Fruit fly (Drosophila melanogaster) whole organism, embryonic: ENCODE measurements around the gene Drsl1.

ENCODE experiments used
- CG10321 ChIP-seq: fragments of 200-800 bp; sonication (Bioruptor generic); IDR thresholded peaks from 2 replicates; pipeline ENCODE4 v1.3.6; 2022; ENCODE audit warnings: missing biosample characterization, missing genetic modification characterization
- CG10654 ChIP-seq: fragments of 200-800 bp; sonication (Bioruptor generic); optimal IDR thresholded peaks from 2 replicates; lab custom pipeline; 2016; ENCODE audit warnings: missing biosample characterization, missing genetic modification characterization
- CG11085 ChIP-seq: fragments of 200-800 bp; sonication (Bioruptor generic); IDR thresholded peaks from 2 replicates; pipeline ENCODE4 v1.3.6; 2022; ENCODE audit warnings: missing biosample characterization, missing genetic modification characterization
- CG11093 ChIP-seq: fragments of 200-800 bp; sonication (Bioruptor generic); IDR thresholded peaks from 3 replicates; pipeline ENCODE4 v1.3.6; 2022; ENCODE audit warnings: missing biosample characterization, missing genetic modification characterization
- CG11247 ChIP-seq: fragments of 200-800 bp; sonication (Bioruptor generic); IDR thresholded peaks from 2 replicates; pipeline ENCODE4 v1.3.6; 2022; ENCODE audit warnings: missing biosample characterization, missing genetic modification characterization
- CG12104 ChIP-seq: fragments of 200-800 bp; sonication (Bioruptor generic); optimal IDR thresholded peaks from 3 replicates; lab custom pipeline; 2016; ENCODE audit warnings: missing biosample characterization, missing genetic modification characterization
- CG12219 ChIP-seq: fragments of 200-800 bp; sonication (Bioruptor generic); optimal IDR thresholded peaks from 3 replicates; lab custom pipeline; 2018; ENCODE audit warnings: missing biosample characterization, mild to moderate bottlenecking, missing genetic modification characterization
- CG15073 ChIP-seq: fragments of 200-800 bp; sonication (Bioruptor generic); optimal IDR thresholded peaks from 2 replicates; lab custom pipeline; 2016; ENCODE audit warnings: missing biosample characterization, missing genetic modification characterization
- CG15601 ChIP-seq: fragments of 200-800 bp; sonication (Bioruptor generic); optimal IDR thresholded peaks from 3 replicates; lab custom pipeline; 2019; ENCODE audit warnings: missing biosample characterization, mild to moderate bottlenecking, missing genetic modification characterization, moderate library complexity
- CG16815 ChIP-seq: fragments of 200-800 bp; sonication (Bioruptor generic); optimal IDR thresholded peaks from 3 replicates; lab custom pipeline; 2017; ENCODE audit warnings: missing biosample characterization, mild to moderate bottlenecking, missing genetic modification characterization
- CG17385 ChIP-seq: fragments of 200-800 bp; sonication (Bioruptor generic); optimal IDR thresholded peaks from 3 replicates; lab custom pipeline; 2018; ENCODE audit warnings: missing biosample characterization, mild to moderate bottlenecking, missing genetic modification characterization
- CG30431 ChIP-seq: fragments of 200-800 bp; sonication (Bioruptor generic); optimal IDR thresholded peaks from 2 replicates; lab custom pipeline; 2017; ENCODE audit warnings: missing biosample characterization, missing genetic modification characterization
- CG31224 ChIP-seq: fragments of 200-800 bp; sonication (Bioruptor generic); IDR thresholded peaks from 2 replicates; pipeline ENCODE4 v1.3.6; 2022; ENCODE audit warnings: missing biosample characterization, missing genetic modification characterization
- CG3163 ChIP-seq: fragments of 200-800 bp; sonication (Bioruptor generic); optimal IDR thresholded peaks from 3 replicates; lab custom pipeline; 2016; ENCODE audit warnings: missing biosample characterization, missing genetic modification characterization
- CG34224 ChIP-seq: fragments of 200-800 bp; sonication (Bioruptor generic); IDR thresholded peaks from 3 replicates; pipeline ENCODE4 v1.3.6; 2022; ENCODE audit warnings: missing biosample characterization, missing genetic modification characterization; ENCODE audit not compliant: partially characterized antibody
- CG34422 ChIP-seq: fragments of 200-800 bp; sonication (Bioruptor generic); IDR thresholded peaks from 3 replicates; pipeline ENCODE4 v1.3.6; 2022; ENCODE audit warnings: missing biosample characterization, missing genetic modification characterization
- CG43689 ChIP-seq: fragments of 200-800 bp; sonication (Bioruptor generic); IDR thresholded peaks from 2 replicates; pipeline ENCODE4 v1.3.6; 2022; ENCODE audit warnings: missing biosample characterization, missing genetic modification characterization
- CG6683 ChIP-seq: fragments of 200-800 bp; sonication (Bioruptor generic); optimal IDR thresholded peaks from 2 replicates; lab custom pipeline; 2017; ENCODE audit warnings: missing biosample characterization, mild to moderate bottlenecking, missing genetic modification characterization, missing genetic modification reagents
- CG6791 ChIP-seq: fragments of 200-800 bp; sonication (Bioruptor generic); IDR thresholded peaks from 3 replicates; pipeline ENCODE4 v1.3.6; 2022; ENCODE audit warnings: missing biosample characterization, missing genetic modification characterization; ENCODE audit not compliant: partially characterized antibody
- CG7987 ChIP-seq: fragments of 200-800 bp; sonication (Bioruptor generic); optimal IDR thresholded peaks from 2 replicates; lab custom pipeline; 2018; ENCODE audit warnings: missing biosample characterization, mild to moderate bottlenecking, missing genetic modification characterization, moderate library complexity
- CG8924 ChIP-seq: fragments of 200-800 bp; optimal IDR thresholded peaks from 3 replicates; lab custom pipeline; 2019; ENCODE audit warnings: missing biosample characterization, mild to moderate bottlenecking, missing genetic modification characterization, moderate library complexity
- CG9876 ChIP-seq: fragments of 200-800 bp; sonication (Bioruptor generic); optimal IDR thresholded peaks from 2 replicates; lab custom pipeline; 2016; ENCODE audit warnings: missing biosample characterization, missing genetic modification characterization
- D19A ChIP-seq: fragments of 200-800 bp; optimal IDR thresholded peaks from 3 replicates; lab custom pipeline; 2019; ENCODE audit warnings: missing biosample characterization, mild to moderate bottlenecking, missing genetic modification characterization, moderate library complexity
- Dek ChIP-seq: fragments of 200-800 bp; sonication (Bioruptor generic); optimal IDR thresholded peaks from 3 replicates; lab custom pipeline; 2019; ENCODE audit warnings: missing biosample characterization, mild to moderate bottlenecking, missing genetic modification characterization, moderate library complexity
- Eip74EF ChIP-seq, 2 experiments: fragments of 200-800 bp in 1 of 2; fragments of >200 bp in 1 of 2; sonication (Bioruptor generic) in 1 of 2; optimal IDR thresholded peaks; 2 replicates each; lab custom pipeline; 2017 to 2019; ENCODE audit warnings: missing biosample characterization in 2 of 2, missing genetic modification characterization in 2 of 2, mild to moderate bottlenecking in 1 of 2, moderate library complexity in 1 of 2
- HmgD ChIP-seq: fragments of 200-800 bp; sonication (Bioruptor generic); optimal IDR thresholded peaks from 3 replicates; lab custom pipeline; 2016; ENCODE audit warnings: missing biosample characterization, missing genetic modification characterization
- Hsf ChIP-seq: fragments of 200-800 bp; sonication (Bioruptor generic); optimal IDR thresholded peaks from 3 replicates; lab custom pipeline; 2016; ENCODE audit warnings: missing biosample characterization, missing genetic modification characterization
- Kr ChIP-seq: fragments of 200-800 bp; sonication (Bioruptor generic); optimal IDR thresholded peaks from 2 replicates; lab custom pipeline; 2017; ENCODE audit warnings: missing biosample characterization, mild to moderate bottlenecking, missing genetic modification characterization
- Med ChIP-seq: fragments of 200-800 bp; sonication (Bioruptor generic); peaks from one replicate; lab custom pipeline; 2016; ENCODE audit warnings: missing biosample characterization, missing genetic modification characterization, mild to moderate bottlenecking, inconsistent platforms, moderate library complexity
- Nf-YC ChIP-seq: fragments of 200-800 bp; optimal IDR thresholded peaks from 3 replicates; lab custom pipeline; 2019; ENCODE audit warnings: missing biosample characterization, mild to moderate bottlenecking, missing genetic modification characterization, moderate library complexity
- Oli ChIP-seq: fragments of 200-800 bp; sonication (Bioruptor generic); optimal IDR thresholded peaks from 2 replicates; lab custom pipeline; 2018; ENCODE audit warnings: missing biosample characterization, mild to moderate bottlenecking, missing genetic modification characterization, moderate library complexity
- Sin3A ChIP-seq: fragments of >200 bp; optimal IDR thresholded peaks from 2 replicates; lab custom pipeline; 2018
- Xbp1 ChIP-seq: fragments of 200-800 bp; sonication (Bioruptor generic); optimal IDR thresholded peaks from 3 replicates; lab custom pipeline; 2016; ENCODE audit warnings: missing biosample characterization, mild to moderate bottlenecking, missing genetic modification characterization
- Xrp1 ChIP-seq: fragments of 200-800 bp; sonication (Bioruptor generic); IDR thresholded peaks from 2 replicates; pipeline ENCODE4 v1.3.6; 2022; ENCODE audit warnings: missing biosample characterization, missing genetic modification characterization
- bbx ChIP-seq: fragments of 200-800 bp; sonication (Bioruptor generic); IDR thresholded peaks from 2 replicates; pipeline ENCODE4 v1.3.6; 2022; ENCODE audit warnings: missing biosample characterization, missing genetic modification characterization; ENCODE audit not compliant: partially characterized antibody
- cg ChIP-seq: fragments of 200-800 bp; sonication (Bioruptor generic); optimal IDR thresholded peaks from 3 replicates; lab custom pipeline; 2019; ENCODE audit warnings: missing biosample characterization, mild to moderate bottlenecking, missing genetic modification characterization, moderate library complexity
- danr ChIP-seq: fragments of 200-800 bp; sonication (Bioruptor generic); IDR thresholded peaks from 2 replicates; pipeline ENCODE4 v1.3.6; 2022; ENCODE audit warnings: missing biosample characterization, missing genetic modification characterization
- dysf ChIP-seq: fragments of 200-800 bp; sonication (Bioruptor generic); IDR thresholded peaks from 3 replicates; pipeline ENCODE4 v1.3.6; 2022; ENCODE audit warnings: missing biosample characterization, missing genetic modification characterization
- esg ChIP-seq: fragments of 200-800 bp; sonication (Bioruptor generic); conservative IDR thresholded peaks from 2 replicates; pipeline ENCODE4 v1.3.6; 2022; ENCODE audit warnings: missing biosample characterization, missing genetic modification characterization
- ftz-f1 ChIP-seq: fragments of 200-800 bp; sonication (Bioruptor generic); optimal IDR thresholded peaks from 2 replicates; lab custom pipeline; 2016; ENCODE audit warnings: missing biosample characterization, missing genetic modification characterization
- her ChIP-seq: fragments of 200-800 bp; sonication (Bioruptor generic); optimal IDR thresholded peaks from 2 replicates; lab custom pipeline; 2016; ENCODE audit warnings: missing biosample characterization, missing genetic modification characterization
- hkb ChIP-seq, 2 experiments: fragments of 200-800 bp in 1 of 2; fragments of >200 bp in 1 of 2; sonication (Bioruptor generic) in 1 of 2; IDR thresholded peaks in 1 of 2; optimal IDR thresholded peaks in 1 of 2; 2 replicates each; pipeline versions ENCODE4 v1.3.6 to Lab custom; 2017 to 2022; ENCODE audit warnings: missing biosample characterization in 1 of 2, missing genetic modification characterization in 1 of 2
- nerfin-2 ChIP-seq: fragments of 200-800 bp; sonication (Bioruptor generic); IDR thresholded peaks from 2 replicates; pipeline ENCODE4 v1.3.6; 2022; ENCODE audit warnings: missing biosample characterization, missing genetic modification characterization; ENCODE audit not compliant: partially characterized antibody
- pfk ChIP-seq: fragments of 200-800 bp; sonication (Bioruptor generic); optimal IDR thresholded peaks from 2 replicates; lab custom pipeline; 2018; ENCODE audit warnings: missing biosample characterization, mild to moderate bottlenecking, missing genetic modification characterization, moderate library complexity
- psq ChIP-seq: fragments of 200-800 bp; sonication (Bioruptor generic); optimal IDR thresholded peaks from 2 replicates; lab custom pipeline; 2017; ENCODE audit warnings: missing biosample characterization, missing genetic modification characterization
- schlank ChIP-seq: fragments of 200-800 bp; sonication (Bioruptor generic); optimal IDR thresholded peaks from 2 replicates; lab custom pipeline; 2018; ENCODE audit warnings: missing biosample characterization, mild to moderate bottlenecking, missing genetic modification characterization
- tgo ChIP-seq: fragments of 200-800 bp; sonication (Bioruptor generic); IDR thresholded peaks from 3 replicates; pipeline ENCODE4 v1.3.6; 2022; ENCODE audit warnings: missing biosample characterization, missing genetic modification characterization
- wor ChIP-seq: fragments of 200-800 bp; sonication (Bioruptor generic); IDR thresholded peaks from 2 replicates; pipeline ENCODE4 v1.3.6; 2022; ENCODE audit warnings: missing biosample characterization, missing genetic modification characterization

Gene Drsl1

dm6 chr3L:3376551-3376950 lies 41.0 kb upstream of the Drsl1 start, which contains the start of gene CG12012 (continued):
- peak; percentile 51 for TF ChIP-seq bbx (GFP tag; lab: Robert Waterston, UW)
- TF ChIP-seq, all 482 proteins: peak for 39

dm6 chr3L:3373994-3374623 lies 38.5 kb upstream of the Drsl1 start, which contains the start of the genes Ythdc1 and CG12010:
Gene Ythdc1 (minus strand): TSS chr3L:3374170.
Gene CG12010 (plus strand): TSS chr3L:3374282.
- TF ChIP-seq Oli (tag; lab: Kevin White, UChicago): no peak
- peak; percentile 86 for TF ChIP-seq cg (GFP tag; lab: Kevin White, UChicago)
- TF ChIP-seq CG31224 (GFP tag; lab: Robert Waterston, UW): no peak
- no peak for TF ChIP-seq her (GFP tag; lab: Kevin White, UChicago)
- peak; percentile 96 for TF ChIP-seq Nf-YC (tag; lab: Kevin White, UChicago)
- TF ChIP-seq ftz-f1 (GFP tag; lab: Kevin White, UChicago): peak; percentile 23
- TF ChIP-seq Kr (GFP tag; lab: Kevin White, UChicago): no peak
- no peak for TF ChIP-seq CG10654 (GFP tag; lab: Kevin White, UChicago)
- no peak for TF ChIP-seq CG12104
- TF ChIP-seq danr (GFP tag; lab: Robert Waterston, UW): no peak
- no peak for TF ChIP-seq Xrp1 (GFP tag; lab: Robert Waterston, UW)
- no peak for TF ChIP-seq psq (GFP tag; lab: Kevin White, UChicago)
- TF ChIP-seq Eip74EF (GFP tag; optimal IDR thresholded peaks at IDR 0.05; lab: Kevin White, UChicago): no peak
- no peak for TF ChIP-seq schlank
- TF ChIP-seq CG16815 (GFP tag; lab: Kevin White, UChicago): no peak
- TF ChIP-seq tgo (GFP tag; lab: Robert Waterston, UW): no peak
- TF ChIP-seq CG6791: peak; percentile 96
- no peak for TF ChIP-seq CG11093 (GFP tag; lab: Robert Waterston, UW)
- no peak for TF ChIP-seq wor (GFP tag; lab: Robert Waterston, UW)
- no peak for TF ChIP-seq esg (GFP tag; lab: Robert Waterston, UW)
- no peak for TF ChIP-seq CG15601
- TF ChIP-seq CG34422: peak; percentile 90; the same call in 2 of the 3 replicates
- TF ChIP-seq CG17385 (GFP tag; lab: Kevin White, UChicago): no peak
- TF ChIP-seq dysf: peak; percentile 8; the same call in 1 of the 3 replicates
- no peak for TF ChIP-seq CG3163 (GFP tag; lab: Kevin White, UChicago)
- TF ChIP-seq Xbp1 (GFP tag; lab: Kevin White, UChicago): no peak
- no peak for TF ChIP-seq CG12219
- peak; percentile 53 for TF ChIP-seq pfk (GFP tag; lab: Kevin White, UChicago)
- TF ChIP-seq CG11247 (GFP tag; lab: Robert Waterston, UW): no peak
- peak; percentile 84 for TF ChIP-seq Sin3A (lab: Kevin White, UChicago)
- TF ChIP-seq CG15073 (GFP tag; lab: Kevin White, UChicago): no peak
- no peak for TF ChIP-seq D19A (tag; lab: Kevin White, UChicago)
- peak; percentile 80 for TF ChIP-seq Med (GFP tag; lab: Kevin White, UChicago)
- TF ChIP-seq hkb (optimal IDR thresholded peaks at IDR 0.05; lab: Kevin White, UChicago): no peak
- TF ChIP-seq hkb (GFP tag; IDR thresholded peaks at IDR 0.05; lab: Robert Waterston, UW): no peak
- TF ChIP-seq HmgD (GFP tag; lab: Kevin White, UChicago): peak; percentile 3
- peak; percentile 47 for TF ChIP-seq CG7987 (GFP tag; lab: Kevin White, UChicago)
- no peak for TF ChIP-seq CG8924 (tag; lab: Kevin White, UChicago)
- TF ChIP-seq CG10321: peak; percentile 95
- peak; percentile 81 for TF ChIP-seq CG34224 (GFP tag; lab: Robert Waterston, UW)
- TF ChIP-seq CG9876 (GFP tag; lab: Kevin White, UChicago): no peak
- TF ChIP-seq Hsf (GFP tag; lab: Kevin White, UChicago): no peak
- no peak for TF ChIP-seq CG11085 (GFP tag; lab: Robert Waterston, UW)
- no peak for TF ChIP-seq CG30431 (GFP tag; lab: Kevin White, UChicago)
- TF ChIP-seq Dek (tag; lab: Kevin White, UChicago): no peak
- TF ChIP-seq nerfin-2: peak; percentile 96
- no peak for TF ChIP-seq CG6683 (GFP tag; lab: Kevin White, UChicago)
- TF ChIP-seq CG43689: no peak
